Fruit fly (Drosophila melanogaster) whole organism, embryonic: ENCODE results near the gene spz3.

Experiments used
- Antp ChIP-seq: fragments of 200-800 bp; sonication (Bioruptor generic); optimal IDR thresholded peaks from 3 replicates; lab custom pipeline; 2016; ENCODE audit warnings: missing biosample characterization, missing genetic modification characterization
- B-H2 ChIP-seq: fragments of 200-800 bp; sonication (Bioruptor generic); optimal IDR thresholded peaks from 2 replicates; lab custom pipeline; 2018; ENCODE audit warnings: missing biosample characterization, mild to moderate bottlenecking, missing genetic modification characterization
- Bdp1 ChIP-seq: fragments of 200-800 bp; sonication (Bioruptor generic); optimal IDR thresholded peaks from 3 replicates; lab custom pipeline; 2016; ENCODE audit warnings: missing biosample characterization, missing genetic modification characterization
- CG11085 ChIP-seq: fragments of 200-800 bp; sonication (Bioruptor generic); IDR thresholded peaks from 2 replicates; pipeline ENCODE4 v1.3.6; 2022; ENCODE audit warnings: missing biosample characterization, missing genetic modification characterization
- CG11504 ChIP-seq: fragments of 200-800 bp; sonication (Bioruptor generic); optimal IDR thresholded peaks from 3 replicates; lab custom pipeline; 2019; ENCODE audit warnings: missing biosample characterization, mild to moderate bottlenecking, missing genetic modification characterization, moderate library complexity
- CG12104 ChIP-seq: fragments of 200-800 bp; sonication (Bioruptor generic); optimal IDR thresholded peaks from 3 replicates; lab custom pipeline; 2016; ENCODE audit warnings: missing biosample characterization, missing genetic modification characterization
- CG12942 ChIP-seq: fragments of 200-800 bp; sonication (Bioruptor generic); optimal IDR thresholded peaks from 3 replicates; lab custom pipeline; 2016; ENCODE audit warnings: missing biosample characterization, missing genetic modification characterization
- CG13296 ChIP-seq: fragments of 200-800 bp; sonication (Bioruptor generic); optimal IDR thresholded peaks from 3 replicates; lab custom pipeline; 2018; ENCODE audit warnings: missing biosample characterization, mild to moderate bottlenecking, missing genetic modification characterization
- CG1603 ChIP-seq: fragments of 200-800 bp; sonication (Bioruptor generic); optimal IDR thresholded peaks from 2 replicates; lab custom pipeline; 2019; ENCODE audit warnings: missing biosample characterization, mild to moderate bottlenecking, missing genetic modification characterization, moderate library complexity
- CG17186 ChIP-seq: fragments of 200-800 bp; sonication (Bioruptor generic); optimal IDR thresholded peaks from 3 replicates; lab custom pipeline; 2017; ENCODE audit warnings: missing biosample characterization, missing genetic modification reagents, missing genetic modification characterization
- CG17359 ChIP-seq: fragments of 200-800 bp; sonication (Bioruptor generic); optimal IDR thresholded peaks from 3 replicates; lab custom pipeline; 2018; ENCODE audit warnings: missing biosample characterization, mild to moderate bottlenecking, missing genetic modification characterization, moderate library complexity
- CG18599 ChIP-seq: fragments of 200-800 bp; sonication (Bioruptor generic); optimal IDR thresholded peaks from 3 replicates; lab custom pipeline; 2017; ENCODE audit warnings: missing biosample characterization, missing genetic modification characterization, mild to moderate bottlenecking, moderate library complexity, missing genetic modification reagents
- CG3838 ChIP-seq: fragments of 200-800 bp; sonication (Bioruptor generic); optimal IDR thresholded peaks from 3 replicates; lab custom pipeline; 2016; ENCODE audit warnings: missing biosample characterization, missing genetic modification characterization
- CG5953 ChIP-seq: fragments of 200-800 bp; sonication (Bioruptor generic); IDR thresholded peaks from 2 replicates; pipeline ENCODE4 v1.3.6; 2022; ENCODE audit warnings: missing biosample characterization, missing genetic modification characterization
- CG6765 ChIP-seq: fragments of 200-800 bp; sonication (Bioruptor generic); optimal IDR thresholded peaks from 3 replicates; lab custom pipeline; 2017; ENCODE audit warnings: missing biosample characterization, mild to moderate bottlenecking, missing genetic modification characterization
- CG7745 ChIP-seq: fragments of 200-800 bp; sonication (Bioruptor generic); optimal IDR thresholded peaks from 2 replicates; lab custom pipeline; 2018; ENCODE audit warnings: missing biosample characterization, mild to moderate bottlenecking, missing genetic modification characterization, moderate library complexity
- CG7839 ChIP-seq: fragments of 200-800 bp; sonication (Bioruptor generic); optimal IDR thresholded peaks from 3 replicates; lab custom pipeline; 2018; ENCODE audit warnings: missing biosample characterization, mild to moderate bottlenecking, missing genetic modification characterization, moderate library complexity
- CG7928 ChIP-seq: fragments of 200-800 bp; sonication (Bioruptor generic); optimal IDR thresholded peaks from 2 replicates; lab custom pipeline; 2017; ENCODE audit warnings: missing biosample characterization, mild to moderate bottlenecking, missing genetic modification characterization
- CG8281 ChIP-seq: fragments of 200-800 bp; sonication (Bioruptor generic); optimal IDR thresholded peaks from 2 replicates; lab custom pipeline; 2018; ENCODE audit warnings: missing biosample characterization, mild to moderate bottlenecking, missing genetic modification characterization, moderate library complexity
- CG9817 ChIP-seq: fragments of 200-800 bp; sonication (Bioruptor generic); optimal IDR thresholded peaks from 2 replicates; lab custom pipeline; 2018; ENCODE audit warnings: missing biosample characterization, mild to moderate bottlenecking, missing genetic modification characterization, moderate library complexity
- CHES-1-like ChIP-seq: fragments of 200-800 bp; sonication (Bioruptor generic); optimal IDR thresholded peaks from 2 replicates; lab custom pipeline; 2016; ENCODE audit warnings: missing biosample characterization, missing genetic modification characterization
- CkIIα-i1 ChIP-seq: fragments of 200-800 bp; sonication (Bioruptor generic); IDR thresholded peaks from 2 replicates; pipeline ENCODE4 v1.3.6; 2022; ENCODE audit warnings: missing biosample characterization, missing genetic modification characterization
- CoRest ChIP-seq: fragments of 200-800 bp; sonication (Bioruptor generic); optimal IDR thresholded peaks from 3 replicates; lab custom pipeline; 2018; ENCODE audit warnings: missing biosample characterization, mild to moderate bottlenecking, missing genetic modification characterization, moderate library complexity
- D19B ChIP-seq: fragments of 200-800 bp; sonication (Bioruptor generic); optimal IDR thresholded peaks from 2 replicates; lab custom pipeline; 2017; ENCODE audit warnings: missing biosample characterization, mild to moderate bottlenecking, missing genetic modification characterization
- Dfd ChIP-seq, 2 experiments: fragments of >200 bp; optimal IDR thresholded peaks; 2 replicates each; lab custom pipeline; 2017; ENCODE audit warnings: missing biosample characterization in 2 of 2, missing genetic modification characterization in 2 of 2
- Dip2 ChIP-seq: fragments of 200-800 bp; sonication (Bioruptor generic); IDR thresholded peaks from 2 replicates; pipeline ENCODE4 v1.3.6; 2022; ENCODE audit warnings: missing biosample characterization, missing genetic modification characterization
- Kr ChIP-seq: fragments of 200-800 bp; sonication (Bioruptor generic); optimal IDR thresholded peaks from 2 replicates; lab custom pipeline; 2017; ENCODE audit warnings: missing biosample characterization, mild to moderate bottlenecking, missing genetic modification characterization
- MBD-R2 ChIP-seq: fragments of 200-800 bp; sonication (Bioruptor generic); IDR thresholded peaks from 2 replicates; pipeline ENCODE4 v1.3.6; 2022; ENCODE audit warnings: missing biosample characterization, missing genetic modification characterization
- Sox102F ChIP-seq: fragments of 200-800 bp; sonication (Bioruptor generic); optimal IDR thresholded peaks from 2 replicates; lab custom pipeline; 2018; ENCODE audit warnings: missing biosample characterization, mild to moderate bottlenecking, missing genetic modification characterization, moderate library complexity
- Ssrp ChIP-seq: fragments of 200-800 bp; sonication (Bioruptor generic); optimal IDR thresholded peaks from 2 replicates; lab custom pipeline; 2018; ENCODE audit warnings: missing biosample characterization, mild to moderate bottlenecking, missing genetic modification characterization, moderate library complexity
- aop ChIP-seq: fragments of 200-800 bp; sonication (Bioruptor generic); IDR thresholded peaks from 2 replicates; pipeline ENCODE4 v1.3.6; 2022; ENCODE audit warnings: missing biosample characterization, missing genetic modification characterization
- bcd ChIP-seq: fragments of 200-800 bp; sonication (Bioruptor generic); optimal IDR thresholded peaks from 2 replicates; lab custom pipeline; 2017; ENCODE audit warnings: missing biosample characterization, mild to moderate bottlenecking, missing genetic modification characterization
- bowl ChIP-seq: fragments of 200-800 bp; sonication (Bioruptor generic); IDR thresholded peaks from 2 replicates; pipeline ENCODE4 v1.3.6; 2022; ENCODE audit warnings: missing biosample characterization, missing genetic modification characterization
- cg ChIP-seq: fragments of 200-800 bp; sonication (Bioruptor generic); optimal IDR thresholded peaks from 3 replicates; lab custom pipeline; 2019; ENCODE audit warnings: missing biosample characterization, mild to moderate bottlenecking, missing genetic modification characterization, moderate library complexity
- ci ChIP-seq: fragments of 200-800 bp; sonication (Bioruptor generic); IDR thresholded peaks from 3 replicates; pipeline ENCODE4 v1.3.6; 2022; ENCODE audit warnings: missing biosample characterization, missing genetic modification characterization
- dan ChIP-seq: fragments of 200-800 bp; sonication (Bioruptor generic); IDR thresholded peaks from 2 replicates; pipeline ENCODE4 v1.3.6; 2022; ENCODE audit warnings: missing biosample characterization, missing genetic modification characterization
- dm ChIP-seq: fragments of 200-800 bp; sonication (Bioruptor generic); optimal IDR thresholded peaks from 3 replicates; lab custom pipeline; 2016; ENCODE audit warnings: missing biosample characterization, missing genetic modification characterization
- dpn ChIP-seq, 2 experiments: fragments of 200-800 bp; sonication (Bioruptor generic); optimal IDR thresholded peaks; 3 replicates each; lab custom pipeline; 2016; ENCODE audit warnings: missing biosample characterization in 2 of 2, missing genetic modification characterization in 2 of 2
- esg ChIP-seq: fragments of 200-800 bp; sonication (Bioruptor generic); conservative IDR thresholded peaks from 2 replicates; pipeline ENCODE4 v1.3.6; 2022; ENCODE audit warnings: missing biosample characterization, missing genetic modification characterization
- fd64A ChIP-seq: fragments of 200-800 bp; sonication (Bioruptor generic); optimal IDR thresholded peaks from 3 replicates; lab custom pipeline; 2018; ENCODE audit warnings: missing biosample characterization, mild to moderate bottlenecking, missing genetic modification characterization
- fd96Cb ChIP-seq: fragments of 200-800 bp; sonication (Bioruptor generic); optimal IDR thresholded peaks from 2 replicates; lab custom pipeline; 2018; ENCODE audit warnings: missing biosample characterization, mild to moderate bottlenecking, missing genetic modification characterization, moderate library complexity
- gsb-n ChIP-seq: fragments of 200-800 bp; sonication (Bioruptor generic); optimal IDR thresholded peaks from 3 replicates; lab custom pipeline; 2018; ENCODE audit warnings: missing biosample characterization, mild to moderate bottlenecking, missing genetic modification characterization
- hb ChIP-seq: fragments of 200-800 bp; sonication (Bioruptor generic); IDR thresholded peaks from 3 replicates; pipeline ENCODE4 v1.3.6; 2022; ENCODE audit warnings: missing biosample characterization, missing genetic modification characterization; ENCODE audit not compliant: partially characterized antibody
- jigr1 ChIP-seq: fragments of 200-800 bp; sonication (Bioruptor generic); IDR thresholded peaks from 3 replicates; pipeline ENCODE4 v1.3.6; 2022; ENCODE audit warnings: missing biosample characterization, missing genetic modification characterization
- lbe ChIP-seq: fragments of 200-800 bp; sonication (Bioruptor generic); optimal IDR thresholded peaks from 2 replicates; lab custom pipeline; 2016; ENCODE audit warnings: missing biosample characterization, mild to moderate bottlenecking, missing genetic modification characterization
- mirr ChIP-seq: fragments of 200-800 bp; sonication (Bioruptor generic); optimal IDR thresholded peaks from 3 replicates; lab custom pipeline; 2018; ENCODE audit warnings: missing biosample characterization, mild to moderate bottlenecking, missing genetic modification characterization
- pros ChIP-seq: fragments of 200-800 bp; sonication (Bioruptor generic); optimal IDR thresholded peaks from 3 replicates; lab custom pipeline; 2019; ENCODE audit warnings: missing biosample characterization, mild to moderate bottlenecking, missing genetic modification characterization, moderate library complexity
- run ChIP-seq: fragments of 200-800 bp; sonication (Bioruptor generic); optimal IDR thresholded peaks from 3 replicates; lab custom pipeline; 2018; ENCODE audit warnings: missing biosample characterization, mild to moderate bottlenecking, missing genetic modification characterization
- ssp ChIP-seq: fragments of 200-800 bp; sonication (Bioruptor generic); IDR thresholded peaks from 2 replicates; pipeline ENCODE4 v1.3.6; 2022; ENCODE audit warnings: missing biosample characterization, missing genetic modification characterization
- tio ChIP-seq: fragments of 200-800 bp; sonication (Bioruptor generic); optimal IDR thresholded peaks from 2 replicates; lab custom pipeline; 2017; ENCODE audit warnings: missing biosample characterization, missing genetic modification characterization, inconsistent platforms
- vnd ChIP-seq: fragments of 200-800 bp; sonication (Bioruptor generic); IDR thresholded peaks from 3 replicates; pipeline ENCODE4 v1.3.6; 2022; ENCODE audit warnings: missing biosample characterization, missing genetic modification characterization; ENCODE audit not compliant: partially characterized antibody

spz3 gene

DNA sequence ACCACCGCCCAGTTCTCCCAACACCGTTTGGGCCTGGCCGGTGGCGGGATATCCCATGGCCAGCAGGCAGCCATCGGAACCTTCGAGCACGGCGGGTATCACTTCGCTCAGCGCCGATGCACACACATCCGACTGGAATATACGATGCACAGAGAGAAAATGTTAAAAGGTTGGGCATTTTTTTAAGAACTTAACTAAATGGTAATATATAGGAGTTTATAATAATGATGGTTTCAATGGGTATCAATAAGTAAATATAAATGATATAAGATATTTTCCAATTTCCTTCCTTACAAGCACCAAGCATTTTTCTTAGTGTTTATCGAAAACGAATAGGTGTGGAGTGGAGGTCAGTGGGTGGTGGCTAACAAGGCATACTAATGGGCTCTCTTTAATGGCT, 27.7 kb downstream of the spz3 start (continued):
- no peak for TF ChIP-seq lbe
- no peak for TF ChIP-seq pros
- no peak for TF ChIP-seq CkIIα-i1 (GFP tag; lab: Robert Waterston, UW)
- TF ChIP-seq Bdp1 (GFP tag; lab: Kevin White, UChicago), result no peak
- TF ChIP-seq CG11085 (GFP tag; lab: Robert Waterston, UW), result no peak
- TF ChIP-seq vnd, result no peak
- TF ChIP-seq tio (GFP tag; lab: Kevin White, UChicago), result no peak
- TF ChIP-seq bowl (GFP tag; lab: Robert Waterston, UW), result no peak
- TF ChIP-seq CoRest (tag; lab: Kevin White, UChicago), result peak; percentile 31
- no peak for TF ChIP-seq B-H2
- no peak for TF ChIP-seq dan (GFP tag; lab: Robert Waterston, UW)
- no peak for TF ChIP-seq CG6765 (GFP tag; lab: Kevin White, UChicago)
- no peak for TF ChIP-seq gsb-n (tag; lab: Kevin White, UChicago)
- no peak for TF ChIP-seq dm
- TF ChIP-seq Sox102F (GFP tag; lab: Kevin White, UChicago), result peak; percentile 55
- TF ChIP-seq bcd (GFP tag; lab: Kevin White, UChicago), result peak; percentile 15
- peak; percentile 38 for TF ChIP-seq Ssrp
- no peak for TF ChIP-seq jigr1 (GFP tag; lab: Robert Waterston, UW)
- no peak for TF ChIP-seq CG5953 (GFP tag; lab: Robert Waterston, UW)
- peak; percentile 51 for TF ChIP-seq CG7839
- TF ChIP-seq CG7928 (GFP tag; lab: Kevin White, UChicago), result no peak
- peak; percentile 37 for TF ChIP-seq fd96Cb (tag; lab: Kevin White, UChicago)
- no peak for TF ChIP-seq mirr (GFP tag; lab: Kevin White, UChicago)
- TF ChIP-seq CG9817, result peak; percentile 19
- TF ChIP-seq CG11504, result peak; percentile 62
- no peak for TF ChIP-seq CG7745 (tag; lab: Kevin White, UChicago)
- no peak for TF ChIP-seq run (tag; lab: Kevin White, UChicago)
- TF ChIP-seq hb, result no peak
- no peak for TF ChIP-seq aop (GFP tag; lab: Robert Waterston, UW)
- TF ChIP-seq cg (GFP tag; lab: Kevin White, UChicago), result no peak
- TF ChIP-seq CG1603 (tag; lab: Kevin White, UChicago), result peak; percentile 24
- TF ChIP-seq Kr (GFP tag; lab: Kevin White, UChicago), result no peak
- peak; percentile 63 for TF ChIP-seq CG17359 (tag; lab: Kevin White, UChicago)
- no peak for TF ChIP-seq CHES-1-like
- no peak for TF ChIP-seq Dfd (GFP tag; optimal IDR thresholded peaks at IDR 0.05; lab: Kevin White, UChicago)
- no peak for TF ChIP-seq Antp (GFP tag; lab: Kevin White, UChicago)
- TF ChIP-seq CG18599 (GFP tag; lab: Kevin White, UChicago), result peak; percentile 57
- peak; percentile 49; the same call in 1 of the 3 replicates for TF ChIP-seq ci (GFP tag; lab: Robert Waterston, UW)
- no peak for TF ChIP-seq CG3838 (GFP tag; lab: Kevin White, UChicago)
- TF ChIP-seq D19B (GFP tag; lab: Kevin White, UChicago), result no peak
- TF ChIP-seq CG17186 (GFP tag; lab: Kevin White, UChicago), result no peak
- TF ChIP-seq CG8281 (tag; lab: Kevin White, UChicago), result no peak
- 0 out of 2 replicates have a peak, but pooled peaks have one; percentile 10 for TF ChIP-seq ssp (GFP tag; lab: Robert Waterston, UW)
- no peak for TF ChIP-seq CG13296 (GFP tag; lab: Kevin White, UChicago)
- no peak for TF ChIP-seq dpn (GFP tag; optimal IDR thresholded peaks at IDR 0.05; lab: Kevin White, UChicago)
- TF ChIP-seq esg (GFP tag; lab: Robert Waterston, UW), result 0 out of 2 replicates have a peak, but pooled peaks have one; percentile 8
- TF ChIP-seq CG12942 (GFP tag; lab: Kevin White, UChicago), result no peak
- no peak for TF ChIP-seq MBD-R2 (GFP tag; lab: Robert Waterston, UW)
- TF ChIP-seq fd64A (GFP tag; lab: Kevin White, UChicago), result no peak
- TF ChIP-seq CG12104 (GFP tag; lab: Kevin White, UChicago), result no peak
- no peak for TF ChIP-seq Dip2
